Fruit fly (Drosophila melanogaster) whole organism, embryonic: ENCODE data around the gene Eig71Ek.
A peak's percentile ranks its signal among the peaks of the same experiment; 100 is the strongest.

Experiments
- CG10209 ChIP-seq: fragments of 200-800 bp; sonication (Bioruptor generic); optimal IDR thresholded peaks from 3 replicates; lab custom pipeline; 2017; ENCODE audit warnings: missing biosample characterization, mild to moderate bottlenecking, missing genetic modification characterization, missing genetic modification reagents
- CG11504 ChIP-seq: fragments of 200-800 bp; sonication (Bioruptor generic); optimal IDR thresholded peaks from 3 replicates; lab custom pipeline; 2019; ENCODE audit warnings: missing biosample characterization, mild to moderate bottlenecking, missing genetic modification characterization, moderate library complexity
- CG1529 ChIP-seq: fragments of 200-800 bp; sonication (Bioruptor generic); optimal IDR thresholded peaks from 3 replicates; lab custom pipeline; 2018; ENCODE audit warnings: missing biosample characterization, missing genetic modification characterization
- CG1602 ChIP-seq: fragments of 200-800 bp; sonication (Bioruptor generic); optimal IDR thresholded peaks from 3 replicates; lab custom pipeline; 2016; ENCODE audit warnings: missing biosample characterization, missing genetic modification characterization
- CG1603 ChIP-seq: fragments of 200-800 bp; sonication (Bioruptor generic); optimal IDR thresholded peaks from 2 replicates; lab custom pipeline; 2019; ENCODE audit warnings: missing biosample characterization, mild to moderate bottlenecking, missing genetic modification characterization, moderate library complexity
- CG16815 ChIP-seq: fragments of 200-800 bp; sonication (Bioruptor generic); optimal IDR thresholded peaks from 3 replicates; lab custom pipeline; 2017; ENCODE audit warnings: missing biosample characterization, mild to moderate bottlenecking, missing genetic modification characterization
- CG17359 ChIP-seq: fragments of 200-800 bp; sonication (Bioruptor generic); optimal IDR thresholded peaks from 3 replicates; lab custom pipeline; 2018; ENCODE audit warnings: missing biosample characterization, mild to moderate bottlenecking, missing genetic modification characterization, moderate library complexity
- CG17361 ChIP-seq: fragments of 200-800 bp; sonication (Bioruptor generic); IDR thresholded peaks from 3 replicates; pipeline ENCODE4 v1.3.6; 2022; ENCODE audit warnings: missing biosample characterization, missing genetic modification characterization
- CG17829 ChIP-seq: fragments of 200-800 bp; optimal IDR thresholded peaks from 2 replicates; lab custom pipeline; 2019; ENCODE audit warnings: missing biosample characterization, mild to moderate bottlenecking, missing genetic modification characterization, moderate library complexity
- CG2199 ChIP-seq: fragments of 200-800 bp; sonication (Bioruptor generic); IDR thresholded peaks from 3 replicates; pipeline ENCODE4 v1.3.6; 2022; ENCODE audit warnings: missing biosample characterization, missing genetic modification characterization
- CG31441 ChIP-seq: fragments of 200-800 bp; sonication (Bioruptor generic); IDR thresholded peaks from 2 replicates; pipeline ENCODE4 v1.3.6; 2022; ENCODE audit warnings: missing biosample characterization, missing genetic modification characterization
- CG32767 ChIP-seq: fragments of 200-800 bp; sonication (Bioruptor generic); IDR thresholded peaks from 2 replicates; pipeline ENCODE4 v1.3.6; 2022; ENCODE audit warnings: missing biosample characterization, missing genetic modification characterization
- CG42726 ChIP-seq: fragments of 200-800 bp; sonication (Bioruptor generic); IDR thresholded peaks from 2 replicates; pipeline ENCODE4 v1.3.6; 2022; ENCODE audit warnings: missing biosample characterization, missing genetic modification characterization; ENCODE audit not compliant: partially characterized antibody
- CG6254 ChIP-seq: fragments of 200-800 bp; sonication (Bioruptor generic); optimal IDR thresholded peaks from 3 replicates; lab custom pipeline; 2017; ENCODE audit warnings: mild to moderate bottlenecking, missing biosample characterization, missing genetic modification reagents, missing genetic modification characterization
- CG6272 ChIP-seq: fragments of 200-800 bp; sonication (Bioruptor generic); IDR thresholded peaks from 2 replicates; pipeline ENCODE4 v1.3.6; 2022; ENCODE audit warnings: missing biosample characterization, missing genetic modification characterization
- CG7556 ChIP-seq: fragments of 200-800 bp; sonication (Bioruptor generic); optimal IDR thresholded peaks from 2 replicates; lab custom pipeline; 2017; ENCODE audit warnings: missing biosample characterization, mild to moderate bottlenecking, missing genetic modification characterization
- CG8290 ChIP-seq, 3 experiments: fragments of 200-800 bp; sonication (Bioruptor generic); optimal IDR thresholded peaks; 2 replicates each; lab custom pipeline; 2016 to 2019; ENCODE audit warnings: missing biosample characterization in 3 of 3, missing genetic modification characterization in 3 of 3, mild to moderate bottlenecking in 2 of 3, moderate library complexity in 1 of 3
- CG8765 ChIP-seq: fragments of 200-800 bp; sonication (Bioruptor generic); IDR thresholded peaks from 2 replicates; pipeline ENCODE4 v1.3.6; 2022; ENCODE audit warnings: missing biosample characterization, missing genetic modification characterization
- CG8924 ChIP-seq: fragments of 200-800 bp; optimal IDR thresholded peaks from 3 replicates; lab custom pipeline; 2019; ENCODE audit warnings: missing biosample characterization, mild to moderate bottlenecking, missing genetic modification characterization, moderate library complexity
- Chrac-16 ChIP-seq: fragments of 200-800 bp; sonication (Bioruptor generic); optimal IDR thresholded peaks from 3 replicates; lab custom pipeline; 2016; ENCODE audit warnings: missing biosample characterization, missing genetic modification characterization
- D ChIP-seq, 2 experiments: fragments of 200-800 bp in 1 of 2; fragments of >200 bp in 1 of 2; sonication (Bioruptor generic) in 1 of 2; optimal IDR thresholded peaks; 2 replicates in 1 of 2; 3 replicates in 1 of 2; lab custom pipeline; 2017; ENCODE audit warnings: mild to moderate bottlenecking in 1 of 2, missing biosample characterization in 1 of 2, missing genetic modification characterization in 1 of 2, missing genetic modification reagents in 1 of 2
- Dip3 ChIP-seq: fragments of 200-800 bp; sonication (Bioruptor generic); optimal IDR thresholded peaks from 3 replicates; lab custom pipeline; 2016; ENCODE audit warnings: missing biosample characterization, missing genetic modification characterization
- Doc3 ChIP-seq: fragments of 200-800 bp; sonication (Bioruptor generic); IDR thresholded peaks from 3 replicates; pipeline ENCODE4 v1.3.6; 2022; ENCODE audit warnings: missing biosample characterization, missing genetic modification characterization; ENCODE audit not compliant: partially characterized antibody
- Dp ChIP-seq: fragments of 200-800 bp; sonication (Bioruptor generic); optimal IDR thresholded peaks from 2 replicates; lab custom pipeline; 2018; ENCODE audit warnings: missing biosample characterization, mild to moderate bottlenecking, missing genetic modification characterization, moderate library complexity
- Elba2 ChIP-seq: fragments of 200-800 bp; sonication (Bioruptor generic); optimal IDR thresholded peaks from 3 replicates; lab custom pipeline; 2016; ENCODE audit warnings: missing biosample characterization, missing genetic modification characterization
- Hsf ChIP-seq: fragments of 200-800 bp; sonication (Bioruptor generic); optimal IDR thresholded peaks from 3 replicates; lab custom pipeline; 2016; ENCODE audit warnings: missing biosample characterization, missing genetic modification characterization
- Nf-YB ChIP-seq: fragments of 200-800 bp; sonication (Bioruptor generic); optimal IDR thresholded peaks from 3 replicates; lab custom pipeline; 2019; ENCODE audit warnings: missing biosample characterization, mild to moderate bottlenecking, missing genetic modification characterization, moderate library complexity
- Oli ChIP-seq: fragments of 200-800 bp; sonication (Bioruptor generic); optimal IDR thresholded peaks from 2 replicates; lab custom pipeline; 2018; ENCODE audit warnings: missing biosample characterization, mild to moderate bottlenecking, missing genetic modification characterization, moderate library complexity
- Side ChIP-seq: fragments of 200-800 bp; sonication (Bioruptor generic); optimal IDR thresholded peaks from 2 replicates; lab custom pipeline; 2016; ENCODE audit warnings: missing biosample characterization, missing genetic modification characterization
- Ssrp ChIP-seq: fragments of 200-800 bp; sonication (Bioruptor generic); optimal IDR thresholded peaks from 2 replicates; lab custom pipeline; 2018; ENCODE audit warnings: missing biosample characterization, mild to moderate bottlenecking, missing genetic modification characterization, moderate library complexity
- TFAM ChIP-seq: fragments of 200-800 bp; sonication (Bioruptor generic); optimal IDR thresholded peaks from 2 replicates; lab custom pipeline; 2017; ENCODE audit warnings: missing biosample characterization, missing genetic modification characterization, inconsistent platforms
- Usf ChIP-seq: fragments of 200-800 bp; sonication (Bioruptor generic); optimal IDR thresholded peaks from 2 replicates; lab custom pipeline; 2017; ENCODE audit warnings: missing genotype, missing biosample characterization, missing genetic modification characterization
- Xbp1 ChIP-seq: fragments of 200-800 bp; sonication (Bioruptor generic); optimal IDR thresholded peaks from 3 replicates; lab custom pipeline; 2016; ENCODE audit warnings: missing biosample characterization, mild to moderate bottlenecking, missing genetic modification characterization
- az2 ChIP-seq: fragments of 200-800 bp; sonication (Bioruptor generic); optimal IDR thresholded peaks from 3 replicates; lab custom pipeline; 2016; ENCODE audit warnings: missing biosample characterization, missing genetic modification characterization
- cg ChIP-seq: fragments of 200-800 bp; sonication (Bioruptor generic); optimal IDR thresholded peaks from 3 replicates; lab custom pipeline; 2019; ENCODE audit warnings: missing biosample characterization, mild to moderate bottlenecking, missing genetic modification characterization, moderate library complexity
- corto ChIP-seq: fragments of 200-800 bp; sonication (Bioruptor generic); optimal IDR thresholded peaks from 2 replicates; lab custom pipeline; 2016; ENCODE audit warnings: missing biosample characterization, mild to moderate bottlenecking, missing genetic modification characterization, moderate library complexity
- crc ChIP-seq: fragments of 200-800 bp; sonication (Bioruptor generic); optimal IDR thresholded peaks from 2 replicates; lab custom pipeline; 2016; ENCODE audit warnings: missing biosample characterization, missing genetic modification characterization
- exex ChIP-seq: fragments of 200-800 bp; sonication (Bioruptor generic); optimal IDR thresholded peaks from 4 replicates; lab custom pipeline; 2018; ENCODE audit warnings: missing biosample characterization, mild to moderate bottlenecking, missing genetic modification characterization, moderate library complexity
- gem ChIP-seq: fragments of 200-800 bp; sonication (Bioruptor generic); optimal IDR thresholded peaks from 2 replicates; lab custom pipeline; 2019; ENCODE audit warnings: missing biosample characterization, mild to moderate bottlenecking, missing genetic modification characterization, moderate library complexity
- phol ChIP-seq: fragments of 200-800 bp; sonication (Bioruptor generic); optimal IDR thresholded peaks from 3 replicates; lab custom pipeline; 2018; ENCODE audit warnings: missing biosample characterization, mild to moderate bottlenecking, missing genetic modification characterization, moderate library complexity
- sim ChIP-seq: fragments of 200-800 bp; sonication (Bioruptor generic); IDR thresholded peaks from 2 replicates; pipeline ENCODE4 v1.3.6; 2022; ENCODE audit warnings: missing biosample characterization, missing genetic modification characterization
- sima ChIP-seq: fragments of 200-800 bp; sonication (Bioruptor generic); optimal IDR thresholded peaks from 2 replicates; lab custom pipeline; 2016; ENCODE audit warnings: missing biosample characterization, missing genetic modification characterization
- slou ChIP-seq: fragments of 200-800 bp; sonication (Bioruptor generic); optimal IDR thresholded peaks from 3 replicates; lab custom pipeline; 2016; ENCODE audit warnings: missing biosample characterization, missing genetic modification characterization
- sqz ChIP-seq: fragments of 200-800 bp; sonication (Bioruptor generic); optimal IDR thresholded peaks from 3 replicates; lab custom pipeline; 2018; ENCODE audit warnings: missing biosample characterization, mild to moderate bottlenecking, missing genetic modification characterization
- stwl ChIP-seq: fragments of 200-800 bp; sonication (Bioruptor generic); optimal IDR thresholded peaks from 3 replicates; lab custom pipeline; 2018; ENCODE audit warnings: missing biosample characterization, mild to moderate bottlenecking, missing genetic modification characterization, moderate library complexity
- tio ChIP-seq: fragments of 200-800 bp; sonication (Bioruptor generic); optimal IDR thresholded peaks from 2 replicates; lab custom pipeline; 2017; ENCODE audit warnings: missing biosample characterization, missing genetic modification characterization, inconsistent platforms
- trem ChIP-seq: fragments of 200-800 bp; optimal IDR thresholded peaks from 3 replicates; lab custom pipeline; 2019; ENCODE audit warnings: missing biosample characterization, mild to moderate bottlenecking, missing genetic modification characterization, moderate library complexity
- yki ChIP-seq: fragments of >200 bp; optimal IDR thresholded peaks from 3 replicates; lab custom pipeline; 2018

Gene Eig71Ek

DNA sequence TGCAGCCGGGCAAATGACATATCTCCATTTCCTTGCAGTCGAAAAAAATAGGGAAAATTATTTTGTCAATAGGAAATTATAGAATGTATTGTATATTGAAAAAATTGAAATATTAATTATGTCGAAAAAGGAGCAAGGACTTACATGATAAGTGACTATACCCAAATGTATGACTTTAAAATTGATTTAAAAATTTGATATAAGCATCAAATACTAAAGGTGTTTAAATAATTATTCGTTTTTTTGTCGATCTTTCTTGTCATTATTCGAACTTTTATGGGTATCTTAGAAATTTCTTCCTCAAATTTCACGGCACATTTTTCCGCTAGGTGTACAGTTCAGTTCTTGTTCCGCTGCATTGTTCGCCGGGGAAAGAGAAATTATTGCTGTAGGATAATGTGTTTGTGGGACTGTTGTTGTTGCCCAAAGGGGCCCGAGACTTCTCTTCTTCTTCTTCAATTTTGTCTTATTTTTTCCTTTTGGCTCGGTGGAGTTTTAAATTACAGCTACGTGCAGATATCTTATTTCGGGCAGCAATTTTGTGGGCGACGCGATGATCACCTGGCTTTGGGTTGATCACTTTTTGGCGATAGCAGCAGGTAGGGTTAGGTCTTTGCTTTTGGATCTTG is 39.4 kb downstream of the Eig71Ek start (continued):
- peak; percentile 41 for TF ChIP-seq Nf-YB
- peak; percentile 23; the same call in 1 of the 2 replicates for TF ChIP-seq CG32767
- TF ChIP-seq CG8765 (GFP tag; lab: Robert Waterston, UW): 0 out of 2 replicates have a peak, but pooled peaks have one; percentile 16
- TF ChIP-seq CG11504 (tag; lab: Kevin White, UChicago): peak; percentile 27
- TF ChIP-seq Dp (GFP tag; lab: Kevin White, UChicago): no peak
- no peak for TF ChIP-seq exex (tag; lab: Kevin White, UChicago)
- TF ChIP-seq CG8290 (GFP tag; optimal IDR thresholded peaks at IDR 0.05; lab: Kevin White, UChicago): peak; percentile 19
- TF ChIP-seq CG8290 (tag; optimal IDR thresholded peaks at IDR 0.05; lab: Kevin White, UChicago): peak in 1 of 2 experiments; percentile 41
- TF ChIP-seq Chrac-16: peak; percentile 63
- no peak for TF ChIP-seq crc (GFP tag; lab: Kevin White, UChicago)
- no peak for TF ChIP-seq Xbp1
- TF ChIP-seq sim: no peak
- peak; percentile 14 for TF ChIP-seq stwl (tag; lab: Kevin White, UChicago)
- no peak for TF ChIP-seq CG42726 (GFP tag; lab: Robert Waterston, UW)
- peak; percentile 66; the same call in 2 of the 3 replicates for TF ChIP-seq CG17361 (GFP tag; lab: Robert Waterston, UW)
- TF ChIP-seq phol (tag; lab: Kevin White, UChicago): peak; percentile 62
- TF ChIP-seq corto (GFP tag; lab: Kevin White, UChicago): peak; percentile 44
- peak; percentile 49; the same call in 1 of the 2 replicates for TF ChIP-seq CG31441 (GFP tag; lab: Robert Waterston, UW)
- TF ChIP-seq Ssrp (tag; lab: Kevin White, UChicago): peak; percentile 57
- TF ChIP-seq az2: peak; percentile 51
- no peak for TF ChIP-seq yki (lab: Kevin White, UChicago)
- TF ChIP-seq CG6254: no peak
- peak; percentile 14 for TF ChIP-seq Usf (GFP tag; lab: Kevin White, UChicago)
- TF ChIP-seq CG17359 (tag; lab: Kevin White, UChicago): no peak
- TF ChIP-seq slou: no peak
- TF ChIP-seq CG6272 (GFP tag; lab: Robert Waterston, UW): no peak
- TF ChIP-seq CG8924 (tag; lab: Kevin White, UChicago): peak; percentile 75
- TF ChIP-seq trem: peak; percentile 39
- no peak for TF ChIP-seq Doc3 (GFP tag; lab: Robert Waterston, UW)
- TF ChIP-seq CG1529 (GFP tag; lab: Kevin White, UChicago): peak; percentile 50
- TF ChIP-seq CG1602: peak; percentile 40
- TF ChIP-seq CG2199: 0 out of 3 replicates have a peak, but pooled peaks have one; percentile 44
- TF ChIP-seq CG16815 (GFP tag; lab: Kevin White, UChicago): peak; percentile 81
- peak; percentile 32 for TF ChIP-seq Hsf
- TF ChIP-seq CG1603: no peak
- no peak for TF ChIP-seq Side (GFP tag; lab: Kevin White, UChicago)
- peak; percentile 72 for TF ChIP-seq CG7556 (GFP tag; lab: Kevin White, UChicago)
- peak; percentile 58 for TF ChIP-seq CG17829 (tag; lab: Kevin White, UChicago)
- TF ChIP-seq CG10209 (GFP tag; lab: Kevin White, UChicago): peak; percentile 62
- peak; percentile 42 for TF ChIP-seq Oli (tag; lab: Kevin White, UChicago)
- TF ChIP-seq Elba2 (GFP tag; lab: Kevin White, UChicago): peak; percentile 86
- TF ChIP-seq D (optimal IDR thresholded peaks at IDR 0.05; lab: Kevin White, UChicago): no peak
- TF ChIP-seq D (GFP tag; optimal IDR thresholded peaks at IDR 0.05; lab: Kevin White, UChicago): peak; percentile 19
- TF ChIP-seq cg (GFP tag; lab: Kevin White, UChicago): no peak
- peak; percentile 83 for TF ChIP-seq gem (tag; lab: Kevin White, UChicago)
- TF ChIP-seq tio: peak; percentile 48
- TF ChIP-seq sqz: peak; percentile 20
- no peak for TF ChIP-seq sima (GFP tag; lab: Kevin White, UChicago)
- no peak for TF ChIP-seq Dip3
- no peak for TF ChIP-seq TFAM (GFP tag; lab: Kevin White, UChicago)
